Worm (Caenorhabditis elegans): Measurements from ENCODE around the gene anmt-2.
A peak's percentile ranks its signal among the peaks of the same experiment; 100 is the strongest.

- TF ChIP-seq med-1 (GFP tag; optimal IDR thresholded peaks at IDR 0.05; ENCODE audit: insufficient read depth): no peak
- peak; percentile 76 for TF ChIP-seq T22C8.4 (GFP tag; IDR thresholded peaks at IDR 0.05)
- no peak for TF ChIP-seq ztf-29 (GFP tag; IDR thresholded peaks at IDR 0.05)
- peak; percentile 74 for TF ChIP-seq ztf-23 (GFP tag; IDR thresholded peaks at IDR 0.05)
Observed at ce11 chrIII:6198378-6199234, 41.0 kb upstream of the anmt-2 start, which contains the start of the genes C23G10.7 and rpn-2.

Measured in whole organism, midembryonic.